Worm (Caenorhabditis elegans) whole organism, mixed stage, embryonic: ENCODE measurements around the gene zip-1.

Experiments
- M03D4.4 ChIP-seq: sonication (generic microtip); optimal IDR thresholded peaks from 2 replicates; lab custom pipeline; 2017; ENCODE audit warnings: mild to moderate bottlenecking, missing genetic modification characterization, missing compliant biosample characterization
- bed-3 ChIP-seq: fragments of 200-800 bp; sonication (Bioruptor generic); optimal IDR thresholded peaks from 3 replicates; lab custom pipeline; 2018; ENCODE audit warnings: mild to moderate bottlenecking, missing genetic modification characterization, moderate library complexity, missing compliant biosample characterization
- blmp-1 ChIP-seq: fragments of 150-350 bp; optimal IDR thresholded peaks from 2 replicates; lab custom pipeline; 2014; ENCODE audit warnings: missing biosample characterization, missing genetic modification characterization
- ceh-39 ChIP-seq: fragments of 150-350 bp; optimal IDR thresholded peaks from 2 replicates; lab custom pipeline; 2014; ENCODE audit warnings: missing biosample characterization, missing genetic modification characterization
- ceh-43 ChIP-seq: fragments of 200-800 bp; sonication (Bioruptor generic); optimal IDR thresholded peaks from 2 replicates; lab custom pipeline; 2018; ENCODE audit warnings: mild to moderate bottlenecking, missing genetic modification characterization, moderate library complexity, missing compliant biosample characterization
- ceh-83 ChIP-seq: fragments of 200-800 bp; sonication (Bioruptor generic); optimal IDR thresholded peaks from 2 replicates; lab custom pipeline; 2018; ENCODE audit warnings: mild to moderate bottlenecking, missing genetic modification characterization, missing compliant biosample characterization
- ces-1 ChIP-seq: fragments of 150-350 bp; optimal IDR thresholded peaks from 2 replicates; lab custom pipeline; 2014; ENCODE audit warnings: missing biosample characterization, missing genetic modification reagents, missing genetic modification characterization
- drap-1 ChIP-seq: fragments of 200-800 bp; sonication (Bioruptor generic); optimal IDR thresholded peaks from 3 replicates; lab custom pipeline; 2018; ENCODE audit warnings: mild to moderate bottlenecking, missing genetic modification characterization, missing compliant biosample characterization
- elt-1 ChIP-seq: sonication (generic microtip); optimal IDR thresholded peaks from 2 replicates; lab custom pipeline; 2017; ENCODE audit warnings: missing genetic modification characterization, mild to moderate bottlenecking, missing compliant biosample characterization, antibody characterized with exemption, moderate library complexity, borderline replicate concordance; ENCODE audit not compliant: insufficient read depth
- elt-3 ChIP-seq: fragments of 150-350 bp; optimal IDR thresholded peaks from 2 replicates; lab custom pipeline; 2014; ENCODE audit warnings: missing biosample characterization, missing genetic modification characterization
- lin-13 ChIP-seq: fragments of 150-350 bp; optimal IDR thresholded peaks from 2 replicates; lab custom pipeline; 2014; ENCODE audit warnings: missing biosample characterization, missing genetic modification characterization
- lsy-2 ChIP-seq: fragments of 150-350 bp; optimal IDR thresholded peaks from 2 replicates; lab custom pipeline; 2014; ENCODE audit warnings: missing biosample characterization, missing genetic modification characterization
- mab-5 ChIP-seq: fragments of 150-350 bp; optimal IDR thresholded peaks from 2 replicates; lab custom pipeline; 2014; ENCODE audit warnings: missing biosample characterization, missing genetic modification characterization
- mep-1 ChIP-seq: fragments of 150-350 bp; optimal IDR thresholded peaks from 2 replicates; lab custom pipeline; 2017; ENCODE audit warnings: missing biosample characterization, missing genetic modification reagents, missing genetic modification characterization, inconsistent platforms
- mls-2 ChIP-seq: sonication (generic microtip); optimal IDR thresholded peaks from 2 replicates; lab custom pipeline; 2016; ENCODE audit warnings: mild to moderate bottlenecking, missing genetic modification characterization, moderate library complexity, missing compliant biosample characterization
- nhr-12 ChIP-seq: fragments of 150-350 bp; optimal IDR thresholded peaks from 2 replicates; lab custom pipeline; 2014; ENCODE audit warnings: missing biosample characterization, missing genetic modification characterization
- nhr-237 ChIP-seq: fragments of 150-350 bp; optimal IDR thresholded peaks from 2 replicates; lab custom pipeline; 2014; ENCODE audit warnings: missing biosample characterization, missing genetic modification characterization
- nhr-28 ChIP-seq: fragments of 150-350 bp; optimal IDR thresholded peaks from 2 replicates; lab custom pipeline; 2014; ENCODE audit warnings: missing biosample characterization, missing genetic modification characterization
- nhr-76 ChIP-seq: sonication (generic microtip); optimal IDR thresholded peaks from 2 replicates; lab custom pipeline; 2017; ENCODE audit warnings: missing biosample characterization, missing genetic modification characterization
- pha-4 ChIP-seq: fragments of 150-350 bp; optimal IDR thresholded peaks from 2 replicates; lab custom pipeline; 2018; ENCODE audit warnings: missing biosample characterization, missing genetic modification reagents, missing genetic modification characterization
- sem-2 ChIP-seq: fragments of 200-800 bp; sonication (Bioruptor generic); optimal IDR thresholded peaks from 2 replicates; lab custom pipeline; 2018; ENCODE audit warnings: mild to moderate bottlenecking, missing genetic modification characterization, missing compliant biosample characterization
- sptf-1 ChIP-seq: sonication (generic microtip); optimal IDR thresholded peaks from 2 replicates; lab custom pipeline; 2017; ENCODE audit warnings: mild to moderate bottlenecking, missing genetic modification characterization, moderate library complexity, missing compliant biosample characterization
- tbx-8 ChIP-seq: fragments of 200-800 bp; sonication (Bioruptor generic); optimal IDR thresholded peaks from 2 replicates; lab custom pipeline; 2018; ENCODE audit warnings: mild to moderate bottlenecking, missing genetic modification characterization, moderate library complexity, missing compliant biosample characterization
- unc-120 ChIP-seq: sonication (generic microtip); optimal IDR thresholded peaks from 2 replicates; lab custom pipeline; 2017; ENCODE audit warnings: missing genetic modification characterization, missing compliant biosample characterization; ENCODE audit not compliant: poor library complexity, severe bottlenecking
- unc-39 ChIP-seq: fragments of 150-350 bp; optimal IDR thresholded peaks from 2 replicates; lab custom pipeline; 2014; ENCODE audit warnings: missing biosample characterization, missing genetic modification characterization
- unc-62 ChIP-seq: fragments of 150-350 bp; optimal IDR thresholded peaks from 2 replicates; lab custom pipeline; 2014; ENCODE audit warnings: missing biosample characterization, missing genetic modification reagents, missing genetic modification characterization
- zip-8 ChIP-seq: fragments of 150-350 bp; optimal IDR thresholded peaks from 2 replicates; lab custom pipeline; 2014; ENCODE audit warnings: missing biosample characterization, missing genetic modification characterization

Gene zip-1

ce11 chrIII:12327528-12327997, 6.0 kb upstream of the zip-1 start, which contains the start of the genes zip-12 and Y75B8A.63:
Gene zip-12, plus strand, starts transcription at chrIII:12327914.
Gene Y75B8A.63, plus strand, starts transcription at chrIII:12327947.
- TF ChIP-seq nhr-237 (tag; lab: Kevin White, UChicago): no peak
- TF ChIP-seq tbx-8: no peak
- no peak for TF ChIP-seq lin-13
- no peak for TF ChIP-seq M03D4.4 (tag; lab: Kevin White, UChicago)
- no peak for TF ChIP-seq pha-4 (tag; lab: Kevin White, UChicago)
- TF ChIP-seq, all 35 proteins: peak for 0

ce11 chrIII:12331300-12331699, 2.2 kb upstream of the zip-1 start:
- TF ChIP-seq lin-13: no peak
- no peak for TF ChIP-seq elt-1 (tag; lab: Kevin White, UChicago)
- no peak for TF ChIP-seq bed-3 (GFP tag; lab: Kevin White, UChicago)
- TF ChIP-seq nhr-28 (tag; lab: Kevin White, UChicago): no peak
- TF ChIP-seq mab-5 (tag; lab: Kevin White, UChicago): no peak
- no peak for TF ChIP-seq sem-2
- TF ChIP-seq elt-3 (tag; lab: Kevin White, UChicago): no peak
- no peak for TF ChIP-seq sptf-1 (tag; lab: Kevin White, UChicago)

ce11 chrIII:12334268-12334667, 723 bp downstream of the zip-1 start:
- no peak for TF ChIP-seq bed-3 (GFP tag; lab: Kevin White, UChicago)
- TF ChIP-seq ceh-83 (GFP tag; lab: Kevin White, UChicago): no peak
- no peak for TF ChIP-seq mls-2
- TF ChIP-seq, all 35 proteins: peak for 0

- TF ChIP-seq pha-4 (tag; lab: Kevin White, UChicago) (peak; percentile 1), lin-13 (no peak), elt-3 (tag; lab: Kevin White, UChicago) (peak; percentile 1), unc-120 (tag; lab: Kevin White, UChicago) (peak; percentile 25), elt-1 (tag; lab: Kevin White, UChicago) (peak; percentile 51), ces-1 (GFP tag; lab: Kevin White, UChicago) (peak; percentile 45), unc-62 (GFP tag; lab: Kevin White, UChicago) (peak; percentile 7), drap-1 (GFP tag; lab: Kevin White, UChicago) (no peak), nhr-237 (tag; lab: Kevin White, UChicago) (no peak), nhr-12 (tag; lab: Kevin White, UChicago) (no peak)
- TF ChIP-seq, all 35 proteins: peak for 6
Measured at ce11 chrIII:12335400-12335994, 2.0 kb downstream of the zip-1 start.

- TF ChIP-seq zip-8 (tag; lab: Kevin White, UChicago) (no peak), ceh-83 (GFP tag; lab: Kevin White, UChicago) (no peak), unc-62 (GFP tag; lab: Kevin White, UChicago) (no peak), elt-3 (tag; lab: Kevin White, UChicago) (no peak), unc-39 (tag; lab: Kevin White, UChicago) (no peak), lsy-2 (tag; lab: Kevin White, UChicago) (no peak), bed-3 (GFP tag; lab: Kevin White, UChicago) (no peak), mep-1 (tag; lab: Kevin White, UChicago) (no peak), ceh-43 (no peak)
Measured at ce11 chrIII:12344940-12345339, 11.4 kb downstream of the zip-1 start.

- TF ChIP-seq nhr-28 (tag; lab: Kevin White, UChicago): no peak
- TF ChIP-seq nhr-237 (tag; lab: Kevin White, UChicago): no peak
- no peak for TF ChIP-seq mls-2
- TF ChIP-seq unc-120 (tag; lab: Kevin White, UChicago): no peak
- TF ChIP-seq ces-1 (GFP tag; lab: Kevin White, UChicago): no peak
- no peak for TF ChIP-seq unc-39 (tag; lab: Kevin White, UChicago)
- no peak for TF ChIP-seq blmp-1
- TF ChIP-seq zip-8 (tag; lab: Kevin White, UChicago): no peak
- no peak for TF ChIP-seq bed-3 (GFP tag; lab: Kevin White, UChicago)
- no peak for TF ChIP-seq tbx-8
- no peak for TF ChIP-seq elt-1 (tag; lab: Kevin White, UChicago)
- no peak for TF ChIP-seq ceh-83 (GFP tag; lab: Kevin White, UChicago)
- no peak for TF ChIP-seq ceh-39
- no peak for TF ChIP-seq sptf-1 (tag; lab: Kevin White, UChicago)
- TF ChIP-seq lsy-2 (tag; lab: Kevin White, UChicago): no peak
- no peak for TF ChIP-seq nhr-76 (tag; lab: Kevin White, UChicago)
- TF ChIP-seq unc-62 (GFP tag; lab: Kevin White, UChicago): no peak
Measured at ce11 chrIII:12349027-12349426, 15.5 kb downstream of the zip-1 start.
